Worm (Caenorhabditis elegans) whole organism, young adult: Measurements from ENCODE around the gene Y66C5A.1.

Source experiments
- B0035.1 ChIP-seq: sonication (generic microtip); optimal IDR thresholded peaks from 2 replicates; lab custom pipeline; 2016; ENCODE audit warnings: missing genetic modification characterization, mild to moderate bottlenecking, missing compliant biosample characterization, missing genotype, missing genetic modification reagents
- B0336.3 ChIP-seq: fragments of 200-800 bp; sonication (Bioruptor generic); IDR thresholded peaks from 2 replicates; pipeline ENCODE4 v1.3.6; 2022; ENCODE audit warnings: missing genetic modification characterization, missing compliant biosample characterization
- C06A6.2 ChIP-seq: fragments of 200-800 bp; sonication (Bioruptor generic); conservative IDR thresholded peaks from 2 replicates; pipeline ENCODE4 v1.3.6; 2022; ENCODE audit warnings: missing genetic modification characterization, missing compliant biosample characterization
- F39B2.1 ChIP-seq: fragments of 200-800 bp; sonication (Bioruptor generic); IDR thresholded peaks from 2 replicates; pipeline ENCODE4 v1.3.6; 2022; ENCODE audit warnings: missing genetic modification reagents, missing genetic modification characterization, missing compliant biosample characterization
- F55B11.4 ChIP-seq: sonication (generic microtip); optimal IDR thresholded peaks from 2 replicates; lab custom pipeline; 2016; ENCODE audit warnings: missing compliant biosample characterization, missing genetic modification characterization, borderline replicate concordance; ENCODE audit not compliant: insufficient read depth
- K11D2.4 ChIP-seq: fragments of 200-800 bp; sonication (Bioruptor generic); IDR thresholded peaks from 2 replicates; pipeline ENCODE4 v1.3.6; 2022; ENCODE audit warnings: missing genetic modification reagents, missing genetic modification characterization, missing compliant biosample characterization
- K12H6.12 ChIP-seq: fragments of 200-800 bp; sonication (Bioruptor generic); optimal IDR thresholded peaks from 2 replicates; lab custom pipeline; 2018; ENCODE audit warnings: mild to moderate bottlenecking, missing genetic modification characterization, missing compliant biosample characterization
- Y56A3A.18 ChIP-seq: fragments of 200-800 bp; sonication (Bioruptor generic); IDR thresholded peaks from 2 replicates; pipeline ENCODE4 v1.3.6; 2022; ENCODE audit warnings: missing genetic modification reagents, missing genetic modification characterization, missing compliant biosample characterization
- akir-1 ChIP-seq: fragments of 200-800 bp; sonication (Bioruptor generic); optimal IDR thresholded peaks from 2 replicates; lab custom pipeline; 2018; ENCODE audit warnings: mild to moderate bottlenecking, missing genetic modification characterization, moderate library complexity, missing compliant biosample characterization
- atf-7 ChIP-seq: sonication (generic microtip); optimal IDR thresholded peaks from 2 replicates; lab custom pipeline; 2017; ENCODE audit warnings: mild to moderate bottlenecking, missing genetic modification characterization, missing compliant biosample characterization
- ccch-3 ChIP-seq: fragments of 200-800 bp; sonication (Bioruptor generic); optimal IDR thresholded peaks from 2 replicates; lab custom pipeline; 2018; ENCODE audit warnings: mild to moderate bottlenecking, missing genetic modification characterization, missing compliant biosample characterization
- cebp-1 ChIP-seq, 2 experiments: fragments of 200-800 bp in 1 of 2; sonication (Bioruptor generic) in 1 of 2; sonication (generic microtip) in 1 of 2; IDR thresholded peaks in 1 of 2; optimal IDR thresholded peaks in 1 of 2; 2 replicates each; pipeline versions ENCODE4 v1.3.6 to Lab custom; 2017 to 2022; ENCODE audit warnings: missing compliant biosample characterization in 2 of 2, missing genetic modification characterization in 2 of 2, mild to moderate bottlenecking in 1 of 2, missing genetic modification reagents in 1 of 2, moderate library complexity in 1 of 2
- ceh-100 ChIP-seq: fragments of 200-800 bp; sonication (Bioruptor generic); IDR thresholded peaks from 2 replicates; pipeline ENCODE4 v1.3.6; 2022; ENCODE audit warnings: missing genetic modification reagents, missing genetic modification characterization, missing compliant biosample characterization
- ceh-27 ChIP-seq: fragments of 200-800 bp; sonication (Bioruptor generic); optimal IDR thresholded peaks from 2 replicates; lab custom pipeline; 2018; ENCODE audit warnings: mild to moderate bottlenecking, missing genetic modification characterization, moderate library complexity, missing compliant biosample characterization
- ceh-58 ChIP-seq: fragments of 200-800 bp; sonication (Bioruptor generic); IDR thresholded peaks from 2 replicates; pipeline ENCODE4 v1.3.6; 2022; ENCODE audit warnings: missing genetic modification characterization, missing compliant biosample characterization
- ceh-79 ChIP-seq: sonication (generic microtip); optimal IDR thresholded peaks from 2 replicates; lab custom pipeline; 2017; ENCODE audit warnings: mild to moderate bottlenecking, missing genetic modification characterization, missing compliant biosample characterization
- chd-7 ChIP-seq: sonication (generic microtip); optimal IDR thresholded peaks from 2 replicates; lab custom pipeline; 2016; ENCODE audit warnings: mild to moderate bottlenecking, missing genetic modification characterization, moderate library complexity, missing compliant biosample characterization
- dox-1 ChIP-seq: fragments of 200-800 bp; sonication (Bioruptor generic); IDR thresholded peaks from 2 replicates; pipeline ENCODE4 v1.3.6; 2022; ENCODE audit warnings: missing genetic modification reagents, missing genetic modification characterization, missing compliant biosample characterization
- efl-1 ChIP-seq: fragments of 150-350 bp; optimal IDR thresholded peaks from 2 replicates; lab custom pipeline; 2014; ENCODE audit warnings: missing biosample characterization, missing genetic modification reagents, missing genetic modification characterization
- egrh-3 ChIP-seq: fragments of 200-800 bp; sonication (Bioruptor generic); IDR thresholded peaks from 2 replicates; pipeline ENCODE4 v1.3.6; 2022; ENCODE audit warnings: missing genetic modification reagents, missing genetic modification characterization, missing compliant biosample characterization
- gei-17 ChIP-seq: fragments of 200-800 bp; sonication (Bioruptor generic); optimal IDR thresholded peaks from 2 replicates; lab custom pipeline; 2018; ENCODE audit warnings: mild to moderate bottlenecking, missing genetic modification characterization, missing compliant biosample characterization
- him-1 ChIP-seq: sonication (generic microtip); optimal IDR thresholded peaks from 2 replicates; lab custom pipeline; 2016; ENCODE audit warnings: missing genotype, missing genetic modification reagents, missing genetic modification characterization, missing compliant biosample characterization
- hsf-1 ChIP-seq: fragments of 200-800 bp; sonication (Bioruptor generic); IDR thresholded peaks from 2 replicates; pipeline ENCODE4 v1.3.6; 2022; ENCODE audit warnings: missing genetic modification reagents, missing genetic modification characterization, missing compliant biosample characterization
- let-526 ChIP-seq: fragments of 200-800 bp; sonication (Bioruptor generic); IDR thresholded peaks from 2 replicates; pipeline ENCODE4 v1.3.6; 2022; ENCODE audit warnings: missing genetic modification reagents, missing genetic modification characterization, missing compliant biosample characterization
- lin-26 ChIP-seq: fragments of 200-800 bp; sonication (Bioruptor generic); IDR thresholded peaks from 2 replicates; pipeline ENCODE4 v1.3.6; 2022; ENCODE audit warnings: missing genetic modification reagents, missing genetic modification characterization, missing compliant biosample characterization
- lin-35 ChIP-seq, 3 experiments: fragments of 150-350 bp in 2 of 3; sonication (generic microtip) in 1 of 3; optimal IDR thresholded peaks; 2 replicates each; lab custom pipeline; 2014 to 2018; ENCODE audit warnings: missing biosample characterization in 3 of 3, missing genetic modification characterization in 3 of 3, missing genetic modification reagents in 3 of 3
- lin-54 ChIP-seq: fragments of 200-800 bp; sonication (Bioruptor generic); optimal IDR thresholded peaks from 2 replicates; lab custom pipeline; 2018; ENCODE audit warnings: mild to moderate bottlenecking, missing genetic modification characterization, missing compliant biosample characterization
- lir-1 ChIP-seq: fragments of 200-800 bp; sonication (Bioruptor generic); conservative IDR thresholded peaks from 2 replicates; pipeline ENCODE4 v1.3.6; 2022; ENCODE audit warnings: missing genetic modification reagents, missing genetic modification characterization, missing compliant biosample characterization
- lsl-1 ChIP-seq: fragments of 200-800 bp; sonication (Bioruptor generic); optimal IDR thresholded peaks from 2 replicates; lab custom pipeline; 2018; ENCODE audit warnings: mild to moderate bottlenecking, missing genetic modification characterization, moderate library complexity, missing compliant biosample characterization
- nhr-120 ChIP-seq: fragments of 200-800 bp; sonication (Bioruptor generic); IDR thresholded peaks from 2 replicates; pipeline ENCODE4 v1.3.6; 2022; ENCODE audit warnings: missing genetic modification characterization, missing compliant biosample characterization
- nhr-80 ChIP-seq: sonication (generic microtip); optimal IDR thresholded peaks from 2 replicates; lab custom pipeline; 2016; ENCODE audit warnings: missing genetic modification characterization, missing compliant biosample characterization
- pbrm-1 ChIP-seq: fragments of 200-800 bp; sonication (Bioruptor generic); IDR thresholded peaks from 2 replicates; pipeline ENCODE4 v1.3.6; 2022; ENCODE audit warnings: missing genetic modification reagents, missing genetic modification characterization, missing compliant biosample characterization
- rec-8 ChIP-seq, 2 experiments: sonication (generic microtip); optimal IDR thresholded peaks; 2 replicates each; lab custom pipeline; 2016; ENCODE audit warnings: mild to moderate bottlenecking in 2 of 2, missing genetic modification characterization in 2 of 2, missing genetic modification reagents in 2 of 2, missing genotype in 2 of 2, missing biosample characterization in 1 of 2, missing compliant biosample characterization in 1 of 2, moderate library complexity in 1 of 2
- snpc-1.1 ChIP-seq: sonication (generic microtip); optimal IDR thresholded peaks from 2 replicates; lab custom pipeline; 2017; ENCODE audit warnings: missing genetic modification characterization, mild to moderate bottlenecking, missing compliant biosample characterization, antibody characterized with exemption, moderate library complexity, missing genotype, missing genetic modification reagents; ENCODE audit not compliant: insufficient read depth
- snpc-3.4 ChIP-seq: sonication (generic microtip); optimal IDR thresholded peaks from 2 replicates; lab custom pipeline; 2017; ENCODE audit warnings: missing genetic modification characterization, mild to moderate bottlenecking, missing compliant biosample characterization, antibody characterized with exemption, moderate library complexity, missing genotype, missing genetic modification reagents
- snpc-4 ChIP-seq, 5 experiments: fragments of 150-350 bp in 1 of 5; sonication (generic microtip) in 4 of 5; optimal IDR thresholded peaks; 2 replicates each; lab custom pipeline; 2014 to 2018; ENCODE audit warnings: missing genetic modification characterization in 5 of 5, missing biosample characterization in 3 of 5, antibody characterized with exemption in 2 of 5, mild to moderate bottlenecking in 2 of 5, missing compliant biosample characterization in 2 of 5, missing genotype in 2 of 5, moderate library complexity in 2 of 5, missing genetic modification reagents in 1 of 5
- sptf-2 ChIP-seq: fragments of 200-800 bp; sonication (Bioruptor generic); optimal IDR thresholded peaks from 2 replicates; lab custom pipeline; 2018; ENCODE audit warnings: mild to moderate bottlenecking, missing genetic modification characterization, missing compliant biosample characterization
- tbp1 ChIP-seq: fragments of 200-800 bp; sonication (Bioruptor generic); optimal IDR thresholded peaks from 2 replicates; lab custom pipeline; 2018; ENCODE audit warnings: mild to moderate bottlenecking, missing genetic modification characterization, missing compliant biosample characterization
- zfh-2 ChIP-seq: fragments of 200-800 bp; sonication (Bioruptor generic); conservative IDR thresholded peaks from 2 replicates; pipeline ENCODE4 v1.3.6; 2022; ENCODE audit warnings: missing genetic modification reagents, missing genetic modification characterization, missing compliant biosample characterization
- ztf-22 ChIP-seq: fragments of 200-800 bp; sonication (Bioruptor generic); optimal IDR thresholded peaks from 2 replicates; lab custom pipeline; 2018; ENCODE audit warnings: mild to moderate bottlenecking, missing genetic modification characterization, moderate library complexity, missing compliant biosample characterization
- ztf-26 ChIP-seq: sonication (generic microtip); optimal IDR thresholded peaks from 2 replicates; lab custom pipeline; 2017; ENCODE audit warnings: missing genetic modification characterization, missing compliant biosample characterization
- ztf-28 ChIP-seq: fragments of 200-800 bp; sonication (Bioruptor generic); IDR thresholded peaks from 2 replicates; pipeline ENCODE4 v1.3.6; 2022; ENCODE audit warnings: missing genetic modification reagents, missing genetic modification characterization, missing compliant biosample characterization
- ztf-6 ChIP-seq: fragments of 200-800 bp; sonication (Bioruptor generic); IDR thresholded peaks from 2 replicates; pipeline ENCODE4 v1.3.6; 2022; ENCODE audit warnings: missing genetic modification reagents, missing genetic modification characterization, missing compliant biosample characterization

Gene Y66C5A.1

ce11 chrX:14484827-14485226 is 29.5 kb upstream of the Y66C5A.1 start, which contains the start of gene M163.8:
TSS of gene M163.8 (plus strand) at chrX:14485127.
- TF ChIP-seq C06A6.2 (GFP tag; lab: Robert Waterston, UW) (no peak), lin-26 (GFP tag; lab: Robert Waterston, UW) (no peak)

DNA sequence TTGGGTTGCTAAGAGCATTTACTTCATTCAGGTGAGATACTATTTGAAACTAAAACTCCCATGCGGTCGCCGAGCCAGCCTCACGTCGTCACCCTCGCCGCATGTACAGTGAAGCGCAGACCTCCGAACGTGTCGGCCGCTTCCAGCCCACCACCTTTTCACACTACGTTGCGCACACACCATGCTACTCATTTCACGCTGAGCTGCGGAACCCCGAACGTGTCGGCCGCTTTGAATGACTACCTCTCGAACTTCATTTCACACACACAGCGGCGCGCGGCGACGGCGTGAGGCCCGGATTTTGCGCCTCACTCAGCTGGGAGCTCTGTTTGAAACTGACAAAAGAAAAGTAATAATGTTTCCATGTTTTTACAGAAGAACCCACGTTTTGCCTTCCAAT is 26.3 kb upstream of the Y66C5A.1 start:
- TF ChIP-seq nhr-80 (tag; lab: Kevin White, UChicago) (no peak), B0035.1 (tag; lab: Kevin White, UChicago) (no peak), lir-1 (no peak), ztf-22 (GFP tag; lab: Kevin White, UChicago) (no peak), lsl-1 (GFP tag; lab: Kevin White, UChicago) (no peak), let-526 (GFP tag; lab: Robert Waterston, UW) (no peak), ceh-79 (tag; lab: Kevin White, UChicago) (no peak), zfh-2 (GFP tag; lab: Robert Waterston, UW) (peak; percentile 78), snpc-1.1 (tag; lab: Kevin White, UChicago) (no peak), egrh-3 (GFP tag; lab: Robert Waterston, UW) (peak; percentile 50; the same call in 1 of the 2 replicates), ceh-58 (GFP tag; lab: Robert Waterston, UW) (no peak), ccch-3 (GFP tag; lab: Kevin White, UChicago) (no peak), atf-7 (tag; lab: Kevin White, UChicago) (no peak), him-1 (tag; lab: Kevin White, UChicago) (no peak), hsf-1 (GFP tag; lab: Robert Waterston, UW) (no peak), snpc-4 (GFP tag; optimal IDR thresholded peaks at IDR 0.05; lab: Kevin White, UChicago) (no peak), snpc-4 (tag; optimal IDR thresholded peaks at IDR 0.05; lab: Kevin White, UChicago) (peak in 3 of 4 experiments; percentile 32 to 88 (median 82)), Y56A3A.18 (GFP tag; lab: Robert Waterston, UW) (no peak), chd-7 (tag; lab: Kevin White, UChicago) (no peak)

DNA sequence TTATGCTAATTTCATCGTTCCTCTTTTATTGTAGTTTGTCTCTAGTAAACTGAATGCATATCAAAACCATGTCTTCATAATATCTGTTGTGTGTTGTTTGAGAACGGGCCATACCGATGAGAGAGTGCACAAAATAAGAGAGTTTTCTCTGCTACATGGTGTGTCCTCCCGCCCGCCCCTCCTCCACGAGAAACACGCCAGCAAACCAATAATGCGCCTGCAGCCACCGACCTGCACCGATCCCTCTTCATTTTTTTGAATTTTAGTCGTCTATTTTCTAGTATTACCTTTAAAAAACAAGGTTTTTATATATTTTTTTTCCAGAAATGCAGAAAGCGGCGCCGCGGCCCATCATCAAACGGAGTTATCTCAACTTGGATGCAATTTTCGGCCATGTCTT is 24.9 kb upstream of the Y66C5A.1 start, which contains the start of gene gfi-3:
Gene gfi-3 (plus strand): TSS at position 325 of the 400 bp plus-strand sequence.
- peak; percentile 19; the same call in 1 of the 2 replicates for TF ChIP-seq cebp-1 (GFP tag; IDR thresholded peaks at IDR 0.05; lab: Robert Waterston, UW)
- peak; percentile 78 for TF ChIP-seq cebp-1 (tag; optimal IDR thresholded peaks at IDR 0.05; lab: Kevin White, UChicago)
- 0 out of 2 replicates have a peak, but pooled peaks have one; percentile 19 for TF ChIP-seq K11D2.4
- TF ChIP-seq ztf-28 (GFP tag; lab: Robert Waterston, UW): no peak
- peak; percentile 70 for TF ChIP-seq ceh-27 (GFP tag; lab: Kevin White, UChicago)
- no peak for TF ChIP-seq lsl-1 (GFP tag; lab: Kevin White, UChicago)
- peak; percentile 74 for TF ChIP-seq dox-1
- TF ChIP-seq lin-54 (GFP tag; lab: Kevin White, UChicago): peak; percentile 37
- TF ChIP-seq pbrm-1 (GFP tag; lab: Robert Waterston, UW): peak; percentile 76
- no peak for TF ChIP-seq F39B2.1
- TF ChIP-seq efl-1 (GFP tag; lab: Kevin White, UChicago): peak; percentile 20
- TF ChIP-seq sptf-2 (GFP tag; lab: Kevin White, UChicago): no peak
- no peak for TF ChIP-seq hsf-1 (GFP tag; lab: Robert Waterston, UW)
- TF ChIP-seq F55B11.4: no peak
- peak; percentile 35 for TF ChIP-seq gei-17 (GFP tag; lab: Kevin White, UChicago)
- TF ChIP-seq lin-35 (GFP tag; optimal IDR thresholded peaks at IDR 0.05; lab: Kevin White, UChicago): peak in 1 of 3 experiments; percentile 71
- no peak for TF ChIP-seq B0035.1 (tag; lab: Kevin White, UChicago)
- peak; percentile 2 for TF ChIP-seq snpc-3.4 (tag; lab: Kevin White, UChicago)
- TF ChIP-seq ceh-100 (GFP tag; lab: Robert Waterston, UW): 0 out of 2 replicates have a peak, but pooled peaks have one; percentile 11
- no peak for TF ChIP-seq ztf-6 (GFP tag; lab: Robert Waterston, UW)
- TF ChIP-seq rec-8 (tag; optimal IDR thresholded peaks at IDR 0.05; lab: Kevin White, UChicago): no peak
- peak; percentile 40 for TF ChIP-seq K12H6.12 (tag; lab: Kevin White, UChicago)
- TF ChIP-seq tbp1 (GFP tag; lab: Kevin White, UChicago): peak; percentile 63
- no peak for TF ChIP-seq akir-1
- TF ChIP-seq ztf-26 (tag; lab: Kevin White, UChicago): peak; percentile 39
- TF ChIP-seq zfh-2 (GFP tag; lab: Robert Waterston, UW): peak; percentile 77
- TF ChIP-seq B0336.3 (GFP tag; lab: Robert Waterston, UW): 0 out of 2 replicates have a peak, but pooled peaks have one; percentile 37
- TF ChIP-seq nhr-120 (GFP tag; lab: Robert Waterston, UW): no peak
